Worm (Caenorhabditis elegans): ENCODE results near the gene C34F6.1.

- TF ChIP-seq W03F9.2 (tag; optimal IDR thresholded peaks at IDR 0.05) (no peak), dao-5 (tag; optimal IDR thresholded peaks at IDR 0.05) (no peak), him-1 (tag; optimal IDR thresholded peaks at IDR 0.05) (no peak)
Observed at ce11 chrX:11240585-11241115, 44.0 kb upstream of the C34F6.1 start, which contains the start of gene C34F6.10.

Data from whole organism, L4/young adult.